Worm (Caenorhabditis elegans) whole organism, young adult: ENCODE results near the gene crn-4.
A peak's percentile ranks its signal among the peaks of the same experiment; 100 is the strongest.

Experiments used
- C06A6.2 ChIP-seq: fragments of 200-800 bp; sonication (Bioruptor generic); conservative IDR thresholded peaks from 2 replicates; pipeline ENCODE4 v1.3.6; 2022; ENCODE audit warnings: missing genetic modification characterization, missing compliant biosample characterization
- C17E4.6 ChIP-seq: fragments of 200-800 bp; sonication (Bioruptor generic); IDR thresholded peaks from 2 replicates; pipeline ENCODE4 v1.3.6; 2022; ENCODE audit warnings: missing genetic modification reagents, missing genetic modification characterization, missing compliant biosample characterization
- F22D6.2 ChIP-seq: sonication (generic microtip); optimal IDR thresholded peaks from 2 replicates; lab custom pipeline; 2016; ENCODE audit warnings: mild to moderate bottlenecking, missing genetic modification characterization, missing compliant biosample characterization
- F33H1.4 ChIP-seq: fragments of 200-800 bp; sonication (Bioruptor generic); IDR thresholded peaks from 2 replicates; pipeline ENCODE4 v1.3.6; 2022; ENCODE audit warnings: missing genetic modification reagents, missing genetic modification characterization, missing compliant biosample characterization
- F49E8.2 ChIP-seq: sonication (generic microtip); optimal IDR thresholded peaks from 3 replicates; lab custom pipeline; 2017; ENCODE audit warnings: missing genetic modification characterization, mild to moderate bottlenecking, missing compliant biosample characterization, antibody characterized with exemption, moderate library complexity; ENCODE audit not compliant: insufficient read depth
- F57A8.1 ChIP-seq: fragments of 200-800 bp; sonication (Bioruptor generic); optimal IDR thresholded peaks from 2 replicates; lab custom pipeline; 2018; ENCODE audit warnings: mild to moderate bottlenecking, missing genetic modification characterization, moderate library complexity, missing compliant biosample characterization
- K12H6.12 ChIP-seq: fragments of 200-800 bp; sonication (Bioruptor generic); optimal IDR thresholded peaks from 2 replicates; lab custom pipeline; 2018; ENCODE audit warnings: mild to moderate bottlenecking, missing genetic modification characterization, missing compliant biosample characterization
- Y95B8A.8 ChIP-seq: fragments of 200-800 bp; sonication (Bioruptor generic); IDR thresholded peaks from 2 replicates; pipeline ENCODE4 v1.3.6; 2022; ENCODE audit warnings: missing genetic modification reagents, missing genetic modification characterization, missing compliant biosample characterization
- athp-1 ChIP-seq: sonication (generic microtip); optimal IDR thresholded peaks from 2 replicates; lab custom pipeline; 2017; ENCODE audit warnings: mild to moderate bottlenecking, missing genetic modification characterization, missing compliant biosample characterization
- attf-3 ChIP-seq: fragments of 200-800 bp; sonication (Bioruptor generic); conservative IDR thresholded peaks from 2 replicates; pipeline ENCODE4 v1.3.6; 2022; ENCODE audit warnings: missing genetic modification reagents, missing genetic modification characterization, missing compliant biosample characterization
- bed-1 ChIP-seq: fragments of 200-800 bp; sonication (Bioruptor generic); IDR thresholded peaks from 2 replicates; pipeline ENCODE4 v1.3.6; 2022; ENCODE audit warnings: missing genetic modification reagents, missing genetic modification characterization, missing compliant biosample characterization
- cebp-1 ChIP-seq, 2 experiments: fragments of 200-800 bp in 1 of 2; sonication (Bioruptor generic) in 1 of 2; sonication (generic microtip) in 1 of 2; IDR thresholded peaks in 1 of 2; optimal IDR thresholded peaks in 1 of 2; 2 replicates each; pipeline versions ENCODE4 v1.3.6 to Lab custom; 2017 to 2022; ENCODE audit warnings: missing compliant biosample characterization in 2 of 2, missing genetic modification characterization in 2 of 2, mild to moderate bottlenecking in 1 of 2, missing genetic modification reagents in 1 of 2, moderate library complexity in 1 of 2
- ceh-27 ChIP-seq: fragments of 200-800 bp; sonication (Bioruptor generic); optimal IDR thresholded peaks from 2 replicates; lab custom pipeline; 2018; ENCODE audit warnings: mild to moderate bottlenecking, missing genetic modification characterization, moderate library complexity, missing compliant biosample characterization
- ceh-40 ChIP-seq: fragments of 200-800 bp; sonication (Bioruptor generic); IDR thresholded peaks from 2 replicates; pipeline ENCODE4 v1.3.6; 2022; ENCODE audit warnings: missing genetic modification characterization, missing compliant biosample characterization
- dox-1 ChIP-seq: fragments of 200-800 bp; sonication (Bioruptor generic); IDR thresholded peaks from 2 replicates; pipeline ENCODE4 v1.3.6; 2022; ENCODE audit warnings: missing genetic modification reagents, missing genetic modification characterization, missing compliant biosample characterization
- efl-1 ChIP-seq: fragments of 150-350 bp; optimal IDR thresholded peaks from 2 replicates; lab custom pipeline; 2014; ENCODE audit warnings: missing biosample characterization, missing genetic modification reagents, missing genetic modification characterization
- egrh-3 ChIP-seq: fragments of 200-800 bp; sonication (Bioruptor generic); IDR thresholded peaks from 2 replicates; pipeline ENCODE4 v1.3.6; 2022; ENCODE audit warnings: missing genetic modification reagents, missing genetic modification characterization, missing compliant biosample characterization
- ets-4 ChIP-seq: fragments of 200-800 bp; sonication (Bioruptor generic); optimal IDR thresholded peaks from 2 replicates; lab custom pipeline; 2018; ENCODE audit warnings: mild to moderate bottlenecking, missing genetic modification characterization, missing compliant biosample characterization
- gei-17 ChIP-seq: fragments of 200-800 bp; sonication (Bioruptor generic); optimal IDR thresholded peaks from 2 replicates; lab custom pipeline; 2018; ENCODE audit warnings: mild to moderate bottlenecking, missing genetic modification characterization, missing compliant biosample characterization
- hlh-12 ChIP-seq: sonication (generic microtip); optimal IDR thresholded peaks from 2 replicates; lab custom pipeline; 2016; ENCODE audit warnings: missing genetic modification characterization, missing compliant biosample characterization
- hmg-20 ChIP-seq: fragments of 200-800 bp; sonication (Bioruptor generic); IDR thresholded peaks from 2 replicates; pipeline ENCODE4 v1.3.6; 2022; ENCODE audit warnings: missing genetic modification reagents, missing genetic modification characterization, missing compliant biosample characterization
- lin-35 ChIP-seq, 3 experiments: fragments of 150-350 bp in 2 of 3; sonication (generic microtip) in 1 of 3; optimal IDR thresholded peaks; 2 replicates each; lab custom pipeline; 2014 to 2018; ENCODE audit warnings: missing biosample characterization in 3 of 3, missing genetic modification characterization in 3 of 3, missing genetic modification reagents in 3 of 3
- lin-40 ChIP-seq: sonication (generic microtip); optimal IDR thresholded peaks from 2 replicates; lab custom pipeline; 2016; ENCODE audit warnings: missing genetic modification characterization, mild to moderate bottlenecking, missing compliant biosample characterization, missing genotype, missing genetic modification reagents
- madf-6 ChIP-seq: fragments of 200-800 bp; sonication (Bioruptor generic); IDR thresholded peaks from 2 replicates; pipeline ENCODE4 v1.3.6; 2022; ENCODE audit warnings: missing genetic modification reagents, missing genetic modification characterization, missing compliant biosample characterization
- mes-4 ChIP-seq: sonication (generic microtip); optimal IDR thresholded peaks from 2 replicates; lab custom pipeline; 2016; ENCODE audit warnings: missing genotype, missing genetic modification characterization, missing compliant biosample characterization
- mxl-1 ChIP-seq: sonication (generic microtip); optimal IDR thresholded peaks from 2 replicates; lab custom pipeline; 2016; ENCODE audit warnings: missing genetic modification characterization, missing compliant biosample characterization
- nfya-2 ChIP-seq: fragments of 200-800 bp; sonication (Bioruptor generic); IDR thresholded peaks from 2 replicates; pipeline ENCODE4 v1.3.6; 2022; ENCODE audit warnings: missing genetic modification reagents, missing genetic modification characterization, missing compliant biosample characterization
- nfyb-1 ChIP-seq: fragments of 200-800 bp; sonication (Bioruptor generic); IDR thresholded peaks from 2 replicates; pipeline ENCODE4 v1.3.6; 2022; ENCODE audit warnings: missing genetic modification reagents, missing genetic modification characterization, missing compliant biosample characterization
- nhr-27 ChIP-seq: fragments of 200-800 bp; sonication (Bioruptor generic); optimal IDR thresholded peaks from 2 replicates; lab custom pipeline; 2018; ENCODE audit warnings: mild to moderate bottlenecking, missing genetic modification characterization, moderate library complexity, missing compliant biosample characterization
- nhr-90 ChIP-seq: sonication (generic microtip); optimal IDR thresholded peaks from 2 replicates; lab custom pipeline; 2016; ENCODE audit warnings: missing genotype, mild to moderate bottlenecking, missing genetic modification characterization, missing compliant biosample characterization
- rcor-1 ChIP-seq: fragments of 200-800 bp; sonication (Bioruptor generic); IDR thresholded peaks from 2 replicates; pipeline ENCODE4 v1.3.6; 2022; ENCODE audit warnings: missing genetic modification reagents, missing genetic modification characterization, missing compliant biosample characterization
- rec-8 ChIP-seq, 2 experiments: sonication (generic microtip); optimal IDR thresholded peaks; 2 replicates each; lab custom pipeline; 2016; ENCODE audit warnings: mild to moderate bottlenecking in 2 of 2, missing genetic modification characterization in 2 of 2, missing genetic modification reagents in 2 of 2, missing genotype in 2 of 2, missing biosample characterization in 1 of 2, missing compliant biosample characterization in 1 of 2, moderate library complexity in 1 of 2
- sea-2 ChIP-seq: fragments of 200-800 bp; sonication (Bioruptor generic); IDR thresholded peaks from 2 replicates; pipeline ENCODE4 v1.3.6; 2022; ENCODE audit warnings: missing genetic modification characterization, missing compliant biosample characterization
- snpc-4 ChIP-seq, 5 experiments: fragments of 150-350 bp in 1 of 5; sonication (generic microtip) in 4 of 5; optimal IDR thresholded peaks; 2 replicates each; lab custom pipeline; 2014 to 2018; ENCODE audit warnings: missing genetic modification characterization in 5 of 5, missing biosample characterization in 3 of 5, antibody characterized with exemption in 2 of 5, mild to moderate bottlenecking in 2 of 5, missing compliant biosample characterization in 2 of 5, missing genotype in 2 of 5, moderate library complexity in 2 of 5, missing genetic modification reagents in 1 of 5
- tbp1 ChIP-seq: fragments of 200-800 bp; sonication (Bioruptor generic); optimal IDR thresholded peaks from 2 replicates; lab custom pipeline; 2018; ENCODE audit warnings: mild to moderate bottlenecking, missing genetic modification characterization, missing compliant biosample characterization
- tbx-9 ChIP-seq: sonication (generic microtip); optimal IDR thresholded peaks from 2 replicates; lab custom pipeline; 2016; ENCODE audit warnings: borderline replicate concordance, missing genetic modification characterization, inconsistent platforms, missing compliant biosample characterization
- unc-62 ChIP-seq: fragments of 150-350 bp; optimal IDR thresholded peaks from 2 replicates; lab custom pipeline; 2014; ENCODE audit warnings: missing biosample characterization, missing genetic modification reagents, missing genetic modification characterization
- zfh-2 ChIP-seq: fragments of 200-800 bp; sonication (Bioruptor generic); conservative IDR thresholded peaks from 2 replicates; pipeline ENCODE4 v1.3.6; 2022; ENCODE audit warnings: missing genetic modification reagents, missing genetic modification characterization, missing compliant biosample characterization
- ztf-25 ChIP-seq: fragments of 200-800 bp; sonication (Bioruptor generic); IDR thresholded peaks from 2 replicates; pipeline ENCODE4 v1.3.6; 2022; ENCODE audit warnings: missing genetic modification reagents, missing genetic modification characterization, missing compliant biosample characterization
- ztf-26 ChIP-seq: sonication (generic microtip); optimal IDR thresholded peaks from 2 replicates; lab custom pipeline; 2017; ENCODE audit warnings: missing genetic modification characterization, missing compliant biosample characterization
- ztf-3 ChIP-seq: fragments of 200-800 bp; sonication (Bioruptor generic); optimal IDR thresholded peaks from 2 replicates; lab custom pipeline; 2018; ENCODE audit warnings: mild to moderate bottlenecking, missing genetic modification characterization, missing compliant biosample characterization
- ztf-6 ChIP-seq: fragments of 200-800 bp; sonication (Bioruptor generic); IDR thresholded peaks from 2 replicates; pipeline ENCODE4 v1.3.6; 2022; ENCODE audit warnings: missing genetic modification reagents, missing genetic modification characterization, missing compliant biosample characterization

crn-4 gene

DNA sequence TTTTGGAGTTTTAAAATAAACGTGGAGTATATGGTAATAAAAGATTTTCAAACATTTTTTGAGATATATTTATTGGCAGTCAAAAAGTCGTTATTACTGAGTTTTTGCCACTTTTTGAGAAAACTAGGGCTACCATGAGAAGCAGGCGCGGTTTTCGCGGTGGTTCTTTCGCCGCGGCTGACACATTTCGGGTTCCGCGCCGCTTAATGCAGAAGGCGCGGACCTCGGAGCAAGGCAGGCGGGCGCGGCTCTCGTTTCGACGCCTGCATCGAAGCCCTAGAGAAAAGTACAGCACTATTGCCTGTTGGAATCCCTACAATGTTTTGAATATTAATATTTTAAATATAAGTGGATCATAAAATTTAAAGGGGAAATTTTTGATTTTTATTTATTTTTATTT, 38.4 kb downstream of the crn-4 start:
- TF ChIP-seq nhr-27 (tag; lab: Kevin White, UChicago), result no peak
- TF ChIP-seq madf-6 (GFP tag; lab: Robert Waterston, UW), result no peak
- TF ChIP-seq zfh-2, result peak; percentile 80
- peak; percentile 67; the same call in 1 of the 2 replicates for TF ChIP-seq egrh-3 (GFP tag; lab: Robert Waterston, UW)
- no peak for TF ChIP-seq snpc-4 (GFP tag; optimal IDR thresholded peaks at IDR 0.05; lab: Kevin White, UChicago)
- peak in 2 of 4 experiments; percentile 79 to 83 for TF ChIP-seq snpc-4 (tag; optimal IDR thresholded peaks at IDR 0.05; lab: Kevin White, UChicago)
- TF ChIP-seq C17E4.6, result no peak
- TF ChIP-seq ceh-40, result 0 out of 2 replicates have a peak, but pooled peaks have one; percentile 33

DNA sequence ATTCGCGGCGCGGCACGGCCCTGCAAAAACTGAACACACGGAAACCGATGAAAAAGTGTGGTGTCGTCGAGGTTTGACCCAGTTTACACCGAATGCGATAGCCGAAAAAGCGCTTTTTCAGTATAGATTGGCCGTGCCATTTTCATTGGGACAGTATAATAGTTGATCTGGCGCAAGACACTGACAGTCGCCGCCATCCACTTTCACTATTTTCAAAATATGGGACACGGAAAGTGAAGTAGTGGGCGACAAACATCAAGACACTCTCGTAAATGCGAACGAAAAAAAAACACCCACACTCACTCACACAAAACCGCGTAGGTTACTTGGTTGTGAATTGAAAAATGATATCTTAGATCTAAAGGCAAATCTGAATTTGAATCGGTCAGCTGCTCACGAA, 38.9 kb downstream of the crn-4 start:
- no peak for TF ChIP-seq rec-8 (tag; optimal IDR thresholded peaks at IDR 0.05; lab: Kevin White, UChicago)
- no peak for TF ChIP-seq cebp-1 (GFP tag; IDR thresholded peaks at IDR 0.05; lab: Robert Waterston, UW)
- peak; percentile 37 for TF ChIP-seq cebp-1 (tag; optimal IDR thresholded peaks at IDR 0.05; lab: Kevin White, UChicago)

DNA sequence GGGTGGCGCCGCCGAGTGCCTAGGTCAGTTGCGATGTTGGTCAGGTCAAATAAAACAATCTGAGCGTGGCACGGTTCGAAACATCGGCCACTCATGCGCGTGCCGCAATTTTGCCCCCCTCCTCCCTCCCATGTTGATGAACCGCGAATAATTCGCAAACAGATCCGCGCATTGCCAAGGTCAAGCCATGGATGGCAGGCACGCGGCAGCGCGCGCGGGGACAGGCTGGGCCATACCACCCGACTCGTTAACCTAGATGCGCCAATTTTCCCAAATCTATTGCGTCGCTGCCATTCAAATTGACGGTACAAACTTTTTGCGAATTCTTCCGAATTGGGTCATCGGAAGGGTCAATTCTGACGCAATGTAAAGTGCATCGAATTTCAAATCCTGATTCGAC, 41.2 kb downstream of the crn-4 start:
- TF ChIP-seq F22D6.2 (tag; lab: Kevin White, UChicago), result no peak
- TF ChIP-seq gei-17 (GFP tag; lab: Kevin White, UChicago), result no peak
- no peak for TF ChIP-seq bed-1
- TF ChIP-seq zfh-2, result peak; percentile 81
- TF ChIP-seq F33H1.4 (GFP tag; lab: Robert Waterston, UW), result no peak
- no peak for TF ChIP-seq hlh-12 (tag; lab: Kevin White, UChicago)
- TF ChIP-seq rcor-1, result no peak
- TF ChIP-seq nfyb-1 (GFP tag; lab: Robert Waterston, UW), result 0 out of 2 replicates have a peak, but pooled peaks have one; percentile 39
- no peak for TF ChIP-seq tbp1
- TF ChIP-seq unc-62, result no peak
- 0 out of 2 replicates have a peak, but pooled peaks have one; percentile 44 for TF ChIP-seq sea-2 (GFP tag; lab: Robert Waterston, UW)
- no peak for TF ChIP-seq tbx-9
- TF ChIP-seq mxl-1 (tag; lab: Kevin White, UChicago), result no peak
- TF ChIP-seq ceh-27 (GFP tag; lab: Kevin White, UChicago), result peak; percentile 34
- no peak for TF ChIP-seq nfya-2 (GFP tag; lab: Robert Waterston, UW)
- no peak for TF ChIP-seq lin-35 (GFP tag; optimal IDR thresholded peaks at IDR 0.05; lab: Kevin White, UChicago)
- no peak for TF ChIP-seq F57A8.1 (GFP tag; lab: Kevin White, UChicago)
- no peak for TF ChIP-seq lin-40 (tag; lab: Kevin White, UChicago)
- TF ChIP-seq ztf-3 (GFP tag; lab: Kevin White, UChicago), result no peak
- TF ChIP-seq attf-3 (GFP tag; lab: Robert Waterston, UW), result no peak
- TF ChIP-seq ztf-6 (GFP tag; lab: Robert Waterston, UW), result no peak
- TF ChIP-seq Y95B8A.8 (GFP tag; lab: Robert Waterston, UW), result no peak
- TF ChIP-seq cebp-1 (GFP tag; IDR thresholded peaks at IDR 0.05; lab: Robert Waterston, UW), result no peak
- no peak for TF ChIP-seq cebp-1 (tag; optimal IDR thresholded peaks at IDR 0.05; lab: Kevin White, UChicago)
- TF ChIP-seq ztf-25, result 0 out of 2 replicates have a peak, but pooled peaks have one; percentile 50
- peak; percentile 62; the same call in 1 of the 2 replicates for TF ChIP-seq egrh-3 (GFP tag; lab: Robert Waterston, UW)
- TF ChIP-seq ets-4 (GFP tag; lab: Kevin White, UChicago), result no peak
- TF ChIP-seq dox-1 (GFP tag; lab: Robert Waterston, UW), result no peak
- TF ChIP-seq efl-1 (GFP tag; lab: Kevin White, UChicago), result no peak
- no peak for TF ChIP-seq F49E8.2 (tag; lab: Kevin White, UChicago)
- TF ChIP-seq athp-1 (tag; lab: Kevin White, UChicago), result no peak
- no peak for TF ChIP-seq ztf-26
- TF ChIP-seq hmg-20, result no peak
- TF ChIP-seq K12H6.12, result no peak
- 0 out of 2 replicates have a peak, but pooled peaks have one; percentile 13 for TF ChIP-seq C06A6.2 (GFP tag; lab: Robert Waterston, UW)
- TF ChIP-seq nhr-90 (tag; lab: Kevin White, UChicago), result no peak
- TF ChIP-seq madf-6 (GFP tag; lab: Robert Waterston, UW), result 0 out of 2 replicates have a peak, but pooled peaks have one; percentile 15
- TF ChIP-seq mes-4 (tag; lab: Kevin White, UChicago), result no peak
